Worm (Caenorhabditis elegans): Measurements from ENCODE around the gene M03E7.3.

DNA sequence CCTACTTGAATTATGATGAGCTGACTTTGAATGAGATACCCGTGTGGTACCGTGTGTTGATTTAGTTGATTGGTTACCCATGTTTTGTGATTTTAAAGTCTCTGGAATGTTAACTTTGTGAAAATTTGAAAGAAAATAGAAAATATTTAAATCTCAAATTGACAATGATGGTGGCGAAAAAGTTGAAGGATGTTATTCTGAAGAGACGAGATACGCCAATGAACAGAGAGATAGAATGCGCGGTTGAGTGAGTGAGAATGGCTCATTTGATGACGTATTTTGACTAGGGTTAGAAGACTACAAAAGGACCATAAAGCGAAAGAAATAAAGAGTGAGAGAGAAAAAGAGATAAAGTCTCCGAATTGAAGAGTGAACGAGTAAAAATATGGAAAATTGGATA lies 44.4 kb upstream of the M03E7.3 start, which contains the start of gene glb-6:
- TF ChIP-seq ama-1 (optimal IDR thresholded peaks at IDR 0.05) (no peak), nhr-12 (tag; optimal IDR thresholded peaks at IDR 0.05) (no peak), ZK546.5 (tag; optimal IDR thresholded peaks at IDR 0.05) (no peak), nhr-77 (tag; optimal IDR thresholded peaks at IDR 0.05) (no peak), alr-1 (tag; optimal IDR thresholded peaks at IDR 0.05) (no peak)

Measured in whole organism, L2 larva.